Worm (Caenorhabditis elegans) whole organism, L1 larva: ENCODE data around the gene Y49A10A.2.

Source experiments
- alr-1 ChIP-seq: fragments of 200-800 bp; sonication (Bioruptor generic); optimal IDR thresholded peaks from 2 replicates; lab custom pipeline; 2018; ENCODE audit warnings: borderline replicate concordance, mild to moderate bottlenecking, missing genetic modification characterization, missing compliant biosample characterization
- fos-1 ChIP-seq: fragments of 150-350 bp; optimal IDR thresholded peaks from 2 replicates; lab custom pipeline; 2014; ENCODE audit warnings: missing biosample characterization, missing genetic modification characterization
- lsy-2 ChIP-seq, 2 experiments: fragments of 150-350 bp; optimal IDR thresholded peaks; 2 replicates each; lab custom pipeline; 2014; ENCODE audit warnings: missing biosample characterization in 2 of 2, missing genetic modification characterization in 2 of 2
- mdl-1 ChIP-seq, 2 experiments: fragments of 150-350 bp; optimal IDR thresholded peaks; 2 replicates each; lab custom pipeline; 2014 to 2017; ENCODE audit warnings: missing biosample characterization in 2 of 2, missing genetic modification characterization in 2 of 2, inconsistent platforms in 1 of 2
- nhr-11 ChIP-seq: fragments of 150-350 bp; optimal IDR thresholded peaks from 2 replicates; lab custom pipeline; 2014; ENCODE audit warnings: missing biosample characterization, missing genetic modification characterization
- nhr-12 ChIP-seq: sonication (generic microtip); optimal IDR thresholded peaks from 2 replicates; lab custom pipeline; 2017; ENCODE audit warnings: missing biosample characterization, missing genetic modification characterization
- nhr-237 ChIP-seq: fragments of 150-350 bp; optimal IDR thresholded peaks from 2 replicates; lab custom pipeline; 2014; ENCODE audit warnings: missing biosample characterization, missing genetic modification characterization
- nhr-77 ChIP-seq: fragments of 150-350 bp; optimal IDR thresholded peaks from 2 replicates; lab custom pipeline; 2014; ENCODE audit warnings: missing biosample characterization, missing genetic modification characterization
- skn-1 ChIP-seq: fragments of 150-350 bp; optimal IDR thresholded peaks from 2 replicates; lab custom pipeline; 2014; ENCODE audit warnings: missing biosample characterization, missing genetic modification characterization
- tbx-2 ChIP-seq: sonication (generic microtip); optimal IDR thresholded peaks from 2 replicates; lab custom pipeline; 2016; ENCODE audit warnings: missing genetic modification characterization, missing compliant biosample characterization
- unc-130 ChIP-seq: fragments of 150-350 bp; optimal IDR thresholded peaks from 2 replicates; lab custom pipeline; 2017; ENCODE audit warnings: missing biosample characterization, missing genetic modification characterization, inconsistent platforms
- zag-1 ChIP-seq: fragments of 150-350 bp; optimal IDR thresholded peaks from 2 replicates; lab custom pipeline; 2014; ENCODE audit warnings: missing biosample characterization, missing genetic modification characterization
- zip-4 ChIP-seq: fragments of 200-800 bp; sonication (Bioruptor generic); optimal IDR thresholded peaks from 2 replicates; lab custom pipeline; 2018; ENCODE audit warnings: mild to moderate bottlenecking, missing genetic modification characterization, moderate library complexity, missing compliant biosample characterization

- TF ChIP-seq alr-1 (tag; lab: Kevin White, UChicago) (no peak), skn-1 (tag; lab: Kevin White, UChicago) (no peak), nhr-237 (tag; lab: Kevin White, UChicago) (no peak), zag-1 (tag; lab: Kevin White, UChicago) (no peak), nhr-77 (tag; lab: Kevin White, UChicago) (no peak), lsy-2 (tag; optimal IDR thresholded peaks at IDR 0.05; lab: Kevin White, UChicago) (no peak), tbx-2 (tag; lab: Kevin White, UChicago) (no peak), fos-1 (tag; lab: Kevin White, UChicago) (no peak), mdl-1 (tag; optimal IDR thresholded peaks at IDR 0.05; lab: Kevin White, UChicago) (no peak), zip-4 (GFP tag; lab: Kevin White, UChicago) (no peak), nhr-12 (tag; lab: Kevin White, UChicago) (no peak), nhr-11 (tag; lab: Kevin White, UChicago) (no peak), unc-130 (no peak)
Observed at ce11 chrX:10353857-10354256, 18.6 kb downstream of the Y49A10A.2 start.
